Fruit fly (Drosophila melanogaster): ENCODE results near the gene CG6813.

The CG6813 gene

dm6 chr3R:11615415-11616104, 10.9 kb downstream of the CG6813 start:
- TF ChIP-seq CG11294 (GFP tag; IDR thresholded peaks at IDR 0.05) (no peak), svp (GFP tag) (peak; percentile 67), Gug (GFP tag; IDR thresholded peaks at IDR 0.05) (no peak), CG4318 (GFP tag; optimal IDR thresholded peaks at IDR 0.05) (no peak), Lpt (GFP tag; optimal IDR thresholded peaks at IDR 0.05) (no peak), Eip75B (GFP tag; optimal IDR thresholded peaks at IDR 0.05) (no peak), CG8632 (GFP tag; optimal IDR thresholded peaks at IDR 0.05) (no peak), CG34406 (GFP tag; optimal IDR thresholded peaks at IDR 0.05) (no peak), ss (GFP tag; optimal IDR thresholded peaks at IDR 0.05) (peak in 1 of 2 experiments; percentile 57), vri (GFP tag; optimal IDR thresholded peaks at IDR 0.05) (no peak), CG10669 (GFP tag; optimal IDR thresholded peaks at IDR 0.05) (no peak), eg (GFP tag; IDR thresholded peaks at IDR 0.05) (no peak), CG31627 (GFP tag; optimal IDR thresholded peaks at IDR 0.05) (no peak), CG6792 (GFP tag; optimal IDR thresholded peaks at IDR 0.05) (no peak), CG7368 (GFP tag; optimal IDR thresholded peaks at IDR 0.05) (no peak), Sox15 (GFP tag; optimal IDR thresholded peaks at IDR 0.05) (no peak), Sox102F (GFP tag; optimal IDR thresholded peaks at IDR 0.05) (no peak), CG32006 (GFP tag; optimal IDR thresholded peaks at IDR 0.05) (no peak), Hr39 (GFP tag; optimal IDR thresholded peaks at IDR 0.05) (no peak), dsx (GFP tag; optimal IDR thresholded peaks at IDR 0.05; ENCODE audit: poor library complexity, severe bottlenecking) (peak; percentile 29), fd85E (GFP tag; optimal IDR thresholded peaks at IDR 0.05) (no peak), Met (GFP tag; optimal IDR thresholded peaks at IDR 0.05) (no peak), dac (GFP tag; optimal IDR thresholded peaks at IDR 0.05) (no peak), CG11902 (GFP tag; optimal IDR thresholded peaks at IDR 0.05) (no peak), net (GFP tag; optimal IDR thresholded peaks at IDR 0.05) (no peak), CG16779 (tag; optimal IDR thresholded peaks at IDR 0.05) (no peak), CG11762 (GFP tag; optimal IDR thresholded peaks at IDR 0.05; ENCODE audit: insufficient read depth) (no peak), CG3032 (tag; optimal IDR thresholded peaks at IDR 0.05) (no peak), CG8319 (GFP tag; optimal IDR thresholded peaks at IDR 0.05) (no peak), topi (GFP tag; optimal IDR thresholded peaks at IDR 0.05) (no peak), cyc (GFP tag; optimal IDR thresholded peaks at IDR 0.05) (no peak), fd59A (GFP tag; optimal IDR thresholded peaks at IDR 0.05) (no peak), CG1621 (tag; optimal IDR thresholded peaks at IDR 0.05) (peak; percentile 43), Ets96B (tag; optimal IDR thresholded peaks at IDR 0.05) (no peak), spab (GFP tag; optimal IDR thresholded peaks at IDR 0.05) (no peak), Blimp-1 (GFP tag; optimal IDR thresholded peaks at IDR 0.05) (no peak), achi (GFP tag; optimal IDR thresholded peaks at IDR 0.05) (no peak), CG3919 (GFP tag; optimal IDR thresholded peaks at IDR 0.05) (no peak), CG15336 (GFP tag; IDR thresholded peaks at IDR 0.05) (no peak), acj6 (GFP tag; optimal IDR thresholded peaks at IDR 0.05) (no peak), CG6808 (GFP tag; optimal IDR thresholded peaks at IDR 0.05) (peak; percentile 3), Hr38 (GFP tag; optimal IDR thresholded peaks at IDR 0.05) (no peak), Eip78C (GFP tag) (peak; percentile 66), CG10631 (GFP tag; optimal IDR thresholded peaks at IDR 0.05) (no peak), esn (GFP tag; optimal IDR thresholded peaks at IDR 0.05) (no peak), OdsH (GFP tag; optimal IDR thresholded peaks at IDR 0.05) (no peak), salr (GFP tag; optimal IDR thresholded peaks at IDR 0.05) (no peak), pdm3 (GFP tag; optimal IDR thresholded peaks at IDR 0.05) (no peak), CG6276 (GFP tag; optimal IDR thresholded peaks at IDR 0.05) (no peak), CG9139 (GFP tag; optimal IDR thresholded peaks at IDR 0.05) (no peak), Sox14 (GFP tag; optimal IDR thresholded peaks at IDR 0.05) (peak; percentile 76), Smox (GFP tag; optimal IDR thresholded peaks at IDR 0.05) (no peak)

Data from whole organism, prepupa.